Fruit fly (Drosophila melanogaster): ENCODE measurements around the gene CG33308.

- TF ChIP-seq vri (GFP tag; optimal IDR thresholded peaks at IDR 0.05) (no peak), net (GFP tag; optimal IDR thresholded peaks at IDR 0.05) (no peak), CG11902 (GFP tag; optimal IDR thresholded peaks at IDR 0.05) (no peak)
These were observed 39.9 kb downstream of the CG33308 start, which contains the start of gene CG42682 for dm6 chr2L:14842058-14842457.
